Worm (Caenorhabditis elegans) whole organism, L4 larva: ENCODE results near the gene moe-3.

Source experiments
- F26F4.8 ChIP-seq: fragments of 200-800 bp; sonication (Bioruptor generic); conservative IDR thresholded peaks from 2 replicates; pipeline ENCODE4 v1.3.6; 2022; ENCODE audit warnings: missing genetic modification characterization, missing compliant biosample characterization
- T20F7.1 ChIP-seq: fragments of 200-800 bp; sonication (Bioruptor generic); optimal IDR thresholded peaks from 2 replicates; lab custom pipeline; 2018; ENCODE audit warnings: mild to moderate bottlenecking, missing genetic modification characterization, missing compliant biosample characterization
- Y5F2A.4 ChIP-seq: fragments of 200-800 bp; sonication (Bioruptor generic); optimal IDR thresholded peaks from 2 replicates; lab custom pipeline; 2018; ENCODE audit warnings: mild to moderate bottlenecking, missing genetic modification characterization, missing compliant biosample characterization
- Y75B8A.6 ChIP-seq: fragments of 200-800 bp; sonication (Bioruptor generic); IDR thresholded peaks from 2 replicates; pipeline ENCODE4 v1.3.6; 2022; ENCODE audit warnings: missing genetic modification reagents, missing genetic modification characterization, missing compliant biosample characterization
- aha-1 ChIP-seq: fragments of 150-350 bp; peaks from one replicate; lab custom pipeline; 2014; ENCODE audit warnings: missing biosample characterization, missing genetic modification characterization
- ceh-20 ChIP-seq: fragments of 200-800 bp; sonication (Bioruptor generic); IDR thresholded peaks from 2 replicates; pipeline ENCODE4 v1.3.6; 2022; ENCODE audit warnings: missing genetic modification reagents, missing genetic modification characterization, missing compliant biosample characterization
- ceh-62 ChIP-seq: sonication (generic microtip); optimal IDR thresholded peaks from 2 replicates; lab custom pipeline; 2017; ENCODE audit warnings: missing biosample characterization, missing genetic modification characterization
- ces-1 ChIP-seq: fragments of 150-350 bp; sonication (generic microtip); optimal IDR thresholded peaks from 4 replicates; lab custom pipeline; 2014; ENCODE audit warnings: missing biosample characterization, missing genetic modification reagents, missing genetic modification characterization
- cey-2 ChIP-seq: sonication (generic microtip); optimal IDR thresholded peaks from 3 replicates; lab custom pipeline; 2017; ENCODE audit warnings: missing genetic modification characterization, mild to moderate bottlenecking, missing compliant biosample characterization, antibody characterized with exemption, borderline replicate concordance; ENCODE audit not compliant: insufficient read depth
- daf-16 ChIP-seq, 3 experiments: sonication (generic microtip); optimal IDR thresholded peaks; 2 replicates each; lab custom pipeline; 2016 to 2017; ENCODE audit warnings: missing genetic modification characterization in 3 of 3, missing genetic modification reagents in 3 of 3, mild to moderate bottlenecking in 2 of 3, missing compliant biosample characterization in 2 of 3, missing biosample characterization in 1 of 3, moderate library complexity in 1 of 3
- dmd-6 ChIP-seq: fragments of 200-800 bp; sonication (Bioruptor generic); IDR thresholded peaks from 2 replicates; pipeline ENCODE4 v1.3.6; 2022; ENCODE audit warnings: missing genetic modification reagents, missing genetic modification characterization, missing compliant biosample characterization
- dpl-1 ChIP-seq: fragments of 150-350 bp; optimal IDR thresholded peaks from 2 replicates; lab custom pipeline; 2014; ENCODE audit warnings: missing biosample characterization, missing genetic modification reagents, missing genetic modification characterization
- dve-1 ChIP-seq: sonication (generic microtip); optimal IDR thresholded peaks from 2 replicates; lab custom pipeline; 2017; ENCODE audit warnings: antibody characterized with exemption, mild to moderate bottlenecking, missing genetic modification characterization, missing compliant biosample characterization; ENCODE audit not compliant: insufficient read depth
- gei-8 ChIP-seq: fragments of 200-800 bp; sonication (Bioruptor generic); optimal IDR thresholded peaks from 2 replicates; lab custom pipeline; 2018; ENCODE audit warnings: mild to moderate bottlenecking, missing genetic modification characterization, missing compliant biosample characterization
- hlh-11 ChIP-seq: fragments of 200-800 bp; sonication (Bioruptor generic); optimal IDR thresholded peaks from 2 replicates; lab custom pipeline; 2018; ENCODE audit warnings: mild to moderate bottlenecking, missing genetic modification characterization, missing compliant biosample characterization
- hlh-30 ChIP-seq: sonication (generic microtip); optimal IDR thresholded peaks from 2 replicates; lab custom pipeline; 2017; ENCODE audit warnings: antibody characterized with exemption, mild to moderate bottlenecking, missing genetic modification characterization, missing compliant biosample characterization; ENCODE audit not compliant: insufficient read depth
- hmg-1.1 ChIP-seq: fragments of 200-800 bp; sonication (Bioruptor generic); IDR thresholded peaks from 2 replicates; pipeline ENCODE4 v1.3.6; 2022; ENCODE audit warnings: missing genetic modification reagents, missing genetic modification characterization, missing compliant biosample characterization
- jun-1 ChIP-seq: fragments of 150-350 bp; optimal IDR thresholded peaks from 2 replicates; lab custom pipeline; 2014; ENCODE audit warnings: missing biosample characterization, missing genetic modification reagents, missing genetic modification characterization
- lim-7 ChIP-seq: fragments of 200-800 bp; sonication (Bioruptor generic); IDR thresholded peaks from 2 replicates; pipeline ENCODE4 v1.3.6; 2022; ENCODE audit warnings: missing genetic modification characterization, missing compliant biosample characterization
- lin-29 ChIP-seq: fragments of 200-800 bp; sonication (Bioruptor generic); IDR thresholded peaks from 2 replicates; pipeline ENCODE4 v1.3.6; 2022; ENCODE audit warnings: missing genetic modification reagents, missing genetic modification characterization, missing compliant biosample characterization
- lin-38 ChIP-seq: fragments of 200-800 bp; sonication (Bioruptor generic); IDR thresholded peaks from 2 replicates; pipeline ENCODE4 v1.3.6; 2022; ENCODE audit warnings: missing genetic modification reagents, missing genetic modification characterization, missing compliant biosample characterization
- lin-39 ChIP-seq: fragments of 150-350 bp; optimal IDR thresholded peaks from 2 replicates; lab custom pipeline; 2014; ENCODE audit warnings: missing biosample characterization, missing genetic modification reagents, missing genetic modification characterization
- madf-5 ChIP-seq, 2 experiments: fragments of 200-800 bp; sonication (Bioruptor generic); IDR thresholded peaks; 2 replicates each; pipeline ENCODE4 v1.3.6; 2022; ENCODE audit warnings: missing compliant biosample characterization in 2 of 2, missing genetic modification characterization in 2 of 2
- mdl-1 ChIP-seq, 2 experiments: fragments of 150-350 bp in 1 of 2; sonication (generic microtip) in 1 of 2; optimal IDR thresholded peaks; 2 replicates each; lab custom pipeline; 2014 to 2017; ENCODE audit warnings: missing biosample characterization in 2 of 2, missing genetic modification characterization in 2 of 2
- mep-1 ChIP-seq: fragments of 150-350 bp; sonication (generic microtip); optimal IDR thresholded peaks from 3 replicates; lab custom pipeline; 2014; ENCODE audit warnings: missing biosample characterization, missing genetic modification characterization
- mes-2 ChIP-seq: sonication (generic microtip); optimal IDR thresholded peaks from 2 replicates; lab custom pipeline; 2016; ENCODE audit warnings: missing genotype, mild to moderate bottlenecking, missing genetic modification characterization, missing compliant biosample characterization; ENCODE audit not compliant: poor library complexity, severe bottlenecking
- mxl-3 ChIP-seq: fragments of 200-800 bp; sonication (Bioruptor generic); optimal IDR thresholded peaks from 2 replicates; lab custom pipeline; 2018; ENCODE audit warnings: mild to moderate bottlenecking, missing genetic modification characterization, missing compliant biosample characterization
- nhr-102 ChIP-seq: sonication (generic microtip); optimal IDR thresholded peaks from 2 replicates; lab custom pipeline; 2016; ENCODE audit warnings: mild to moderate bottlenecking, missing genetic modification characterization, moderate library complexity, missing compliant biosample characterization
- nhr-111 ChIP-seq: fragments of 200-800 bp; sonication (Bioruptor generic); optimal IDR thresholded peaks from 2 replicates; lab custom pipeline; 2018; ENCODE audit warnings: mild to moderate bottlenecking, missing genetic modification characterization, missing compliant biosample characterization
- nhr-25 ChIP-seq: sonication (generic microtip); optimal IDR thresholded peaks from 2 replicates; lab custom pipeline; 2017; ENCODE audit warnings: missing genetic modification characterization, mild to moderate bottlenecking, missing compliant biosample characterization, antibody characterized with exemption, moderate library complexity, borderline replicate concordance; ENCODE audit not compliant: insufficient read depth
- nhr-28 ChIP-seq: fragments of 150-350 bp; optimal IDR thresholded peaks from 2 replicates; lab custom pipeline; 2014; ENCODE audit warnings: missing biosample characterization, missing genetic modification characterization
- nhr-41 ChIP-seq: fragments of 200-800 bp; sonication (Bioruptor generic); IDR thresholded peaks from 2 replicates; pipeline ENCODE4 v1.3.6; 2022; ENCODE audit warnings: missing genetic modification reagents, missing genetic modification characterization, missing compliant biosample characterization
- nhr-42 ChIP-seq: fragments of 200-800 bp; sonication (Bioruptor generic); IDR thresholded peaks from 2 replicates; pipeline ENCODE4 v1.3.6; 2022; ENCODE audit warnings: missing genetic modification characterization, missing compliant biosample characterization
- nhr-48 ChIP-seq: sonication (generic microtip); optimal IDR thresholded peaks from 2 replicates; lab custom pipeline; 2016; ENCODE audit warnings: mild to moderate bottlenecking, missing genetic modification characterization, missing compliant biosample characterization
- nhr-77 ChIP-seq: fragments of 150-350 bp; optimal IDR thresholded peaks from 2 replicates; lab custom pipeline; 2014; ENCODE audit warnings: missing biosample characterization, missing genetic modification characterization
- pha-4 ChIP-seq, 2 experiments: fragments of 150-350 bp in 1 of 2; fragments of 200-800 bp in 1 of 2; sonication (Bioruptor generic) in 1 of 2; IDR thresholded peaks in 1 of 2; optimal IDR thresholded peaks in 1 of 2; 2 replicates each; pipeline versions ENCODE4 v1.3.6 to Lab custom; 2014 to 2022; ENCODE audit warnings: missing genetic modification characterization in 2 of 2, missing genetic modification reagents in 2 of 2, missing biosample characterization in 1 of 2, missing compliant biosample characterization in 1 of 2
- php-3 ChIP-seq: fragments of 200-800 bp; sonication (Bioruptor generic); IDR thresholded peaks from 2 replicates; pipeline ENCODE4 v1.3.6; 2022; ENCODE audit warnings: missing genetic modification reagents, missing genetic modification characterization, missing compliant biosample characterization
- pqm-1 ChIP-seq: sonication (generic microtip); optimal IDR thresholded peaks from 2 replicates; lab custom pipeline; 2017; ENCODE audit warnings: missing biosample characterization, missing genetic modification characterization
- rbr-2 ChIP-seq: sonication (generic microtip); optimal IDR thresholded peaks from 2 replicates; lab custom pipeline; 2016; ENCODE audit warnings: missing genotype, missing genetic modification characterization, missing compliant biosample characterization
- saeg-2 ChIP-seq: fragments of 200-800 bp; sonication (Bioruptor generic); IDR thresholded peaks from 2 replicates; pipeline ENCODE4 v1.3.6; 2022; ENCODE audit warnings: missing genetic modification reagents, missing genetic modification characterization, missing compliant biosample characterization
- sdz-12 ChIP-seq: fragments of 200-800 bp; sonication (Bioruptor generic); optimal IDR thresholded peaks from 2 replicates; lab custom pipeline; 2018; ENCODE audit warnings: mild to moderate bottlenecking, missing genetic modification characterization, missing compliant biosample characterization
- snpc-1.2 ChIP-seq: fragments of 200-800 bp; sonication (Bioruptor generic); IDR thresholded peaks from 2 replicates; pipeline ENCODE4 v1.3.6; 2022; ENCODE audit warnings: missing genetic modification reagents, missing genetic modification characterization, missing compliant biosample characterization
- spr-3 ChIP-seq: fragments of 200-800 bp; sonication (Bioruptor generic); optimal IDR thresholded peaks from 2 replicates; lab custom pipeline; 2018; ENCODE audit warnings: mild to moderate bottlenecking, missing genetic modification characterization, missing compliant biosample characterization
- unc-62 ChIP-seq, 3 experiments: fragments of 150-350 bp in 1 of 3; sonication (generic microtip); optimal IDR thresholded peaks in 2 of 3; peaks in 1 of 3; 1 replicate in 1 of 3; 2 replicates in 2 of 3; lab custom pipeline; 2014 to 2017; ENCODE audit warnings: missing biosample characterization in 3 of 3, missing genetic modification characterization in 3 of 3, missing genetic modification reagents in 3 of 3, missing genotype in 1 of 3
- zip-11 ChIP-seq: fragments of 200-800 bp; sonication (Bioruptor generic); IDR thresholded peaks from 2 replicates; pipeline ENCODE4 v1.3.6; 2022; ENCODE audit warnings: missing genetic modification characterization, missing compliant biosample characterization
- ztf-7 ChIP-seq: fragments of 150-350 bp; optimal IDR thresholded peaks from 2 replicates; lab custom pipeline; 2014; ENCODE audit warnings: missing biosample characterization, missing genetic modification characterization

moe-3 gene

ce11 chrII:13165683-13166259 is at the start of gene moe-3:
Gene moe-3, minus strand, starts transcription at chrII:13165733.
- TF ChIP-seq nhr-48 (tag; lab: Kevin White, UChicago) (peak; percentile 57), jun-1 (no peak), dve-1 (tag; lab: Kevin White, UChicago) (peak; percentile 68), rbr-2 (no peak), lin-29 (GFP tag; lab: Robert Waterston, UW) (no peak), nhr-28 (tag; lab: Kevin White, UChicago) (peak; percentile 61), aha-1 (peak; percentile 53), dmd-6 (peak; percentile 82), hlh-11 (tag; lab: Kevin White, UChicago) (peak; percentile 87), daf-16 (GFP tag; optimal IDR thresholded peaks at IDR 0.05; lab: Kevin White, UChicago) (no peak), daf-16 (tag; optimal IDR thresholded peaks at IDR 0.05; lab: Kevin White, UChicago) (peak; percentile 63), zip-11 (no peak), ces-1 (no peak), T20F7.1 (GFP tag; lab: Kevin White, UChicago) (no peak), nhr-102 (peak; percentile 9), php-3 (GFP tag; lab: Robert Waterston, UW) (0 out of 2 replicates have a peak, but pooled peaks have one; percentile 25), cey-2 (no peak), mdl-1 (tag; optimal IDR thresholded peaks at IDR 0.05; lab: Kevin White, UChicago) (peak in 1 of 2 experiments; percentile 13), unc-62 (GFP tag; optimal IDR thresholded peaks at IDR 0.05 in 1 of 2; lab: Kevin White, UChicago) (peak in 1 of 2 experiments; percentile 40), unc-62 (tag; optimal IDR thresholded peaks at IDR 0.05; lab: Kevin White, UChicago) (no peak), nhr-77 (tag; lab: Kevin White, UChicago) (peak; percentile 48), lin-38 (GFP tag; lab: Robert Waterston, UW) (no peak), F26F4.8 (no peak), nhr-111 (GFP tag; lab: Kevin White, UChicago) (no peak), mep-1 (tag; lab: Kevin White, UChicago) (peak; percentile 15), mes-2 (no peak), nhr-25 (no peak), Y5F2A.4 (GFP tag; lab: Kevin White, UChicago) (no peak), hlh-30 (tag; lab: Kevin White, UChicago) (peak; percentile 93), ztf-7 (tag; lab: Kevin White, UChicago) (no peak), sdz-12 (GFP tag; lab: Kevin White, UChicago) (no peak)

ce11 chrII:13199674-13200215 is 34.2 kb upstream of the moe-3 start, which contains the start of gene btf-1:
Gene btf-1, plus strand, starts transcription at chrII:13200165.
- TF ChIP-seq aha-1 (no peak), mdl-1 (tag; optimal IDR thresholded peaks at IDR 0.05; lab: Kevin White, UChicago) (peak in 1 of 2 experiments; percentile 37), mes-2 (peak; percentile 84), ceh-20 (GFP tag; lab: Robert Waterston, UW) (peak; percentile 61), dmd-6 (peak; percentile 38), hlh-30 (tag; lab: Kevin White, UChicago) (peak; percentile 36), lim-7 (GFP tag; lab: Robert Waterston, UW) (no peak), lin-39 (tag; lab: Kevin White, UChicago) (no peak), gei-8 (GFP tag; lab: Kevin White, UChicago) (peak; percentile 9), spr-3 (GFP tag; lab: Kevin White, UChicago) (peak; percentile 20), dpl-1 (peak; percentile 94), saeg-2 (GFP tag; lab: Robert Waterston, UW) (no peak), pqm-1 (tag; lab: Kevin White, UChicago) (no peak), hmg-1.1 (peak; percentile 59; the same call in 1 of the 2 replicates), nhr-42 (GFP tag; lab: Robert Waterston, UW) (0 out of 2 replicates have a peak, but pooled peaks have one; percentile 9), sdz-12 (GFP tag; lab: Kevin White, UChicago) (peak; percentile 59), snpc-1.2 (GFP tag; lab: Robert Waterston, UW) (0 out of 2 replicates have a peak, but pooled peaks have one; percentile 17), pha-4 (GFP tag; IDR thresholded peaks at IDR 0.05; lab: Robert Waterston, UW) (peak; percentile 50; the same call in 1 of the 2 replicates), pha-4 (tag; optimal IDR thresholded peaks at IDR 0.05; lab: Kevin White, UChicago) (no peak), nhr-25 (peak; percentile 76), ceh-62 (tag; lab: Kevin White, UChicago) (no peak), mxl-3 (no peak), Y75B8A.6 (GFP tag; lab: Robert Waterston, UW) (no peak), madf-5 (GFP tag; IDR thresholded peaks at IDR 0.05; lab: Robert Waterston, UW) (no peak), nhr-41 (GFP tag; lab: Robert Waterston, UW) (no peak)
